Worm (Caenorhabditis elegans): Measurements from ENCODE around the gene C06H5.14.

ce11 chrV:17928128-17928527, 24.2 kb downstream of the C06H5.14 start:
- TF ChIP-seq F13C5.2 (tag; optimal IDR thresholded peaks at IDR 0.05) (no peak), flt-1 (GFP tag; IDR thresholded peaks at IDR 0.05) (no peak)
